Worm (Caenorhabditis elegans): ENCODE data around the gene C45B11.5.

Gene C45B11.5

DNA sequence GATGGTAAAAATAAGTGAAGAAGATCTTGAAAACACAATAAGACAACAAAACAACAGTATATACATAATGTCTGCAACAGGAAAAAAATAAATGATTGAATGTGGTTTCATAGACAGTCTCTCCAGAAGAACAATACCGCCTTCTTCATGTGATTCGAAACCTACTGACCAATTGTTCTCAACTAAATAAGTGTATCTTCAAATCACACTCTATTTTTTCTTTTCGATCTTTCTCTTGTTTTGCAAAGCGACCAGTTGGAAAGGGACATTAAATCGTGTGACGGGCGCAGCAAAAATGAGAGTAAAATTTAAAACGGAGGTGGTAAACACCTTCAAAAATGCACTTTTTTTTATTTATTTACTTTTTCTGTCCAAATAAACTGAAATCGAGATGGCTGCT lies 20.3 kb downstream of the C45B11.5 start:
- TF ChIP-seq F13C5.2 (tag; optimal IDR thresholded peaks at IDR 0.05) (no peak), flt-1 (GFP tag; IDR thresholded peaks at IDR 0.05) (no peak), ets-7 (tag; optimal IDR thresholded peaks at IDR 0.05) (no peak), hmg-4 (GFP tag; optimal IDR thresholded peaks at IDR 0.05) (no peak), ceh-13 (GFP tag; optimal IDR thresholded peaks at IDR 0.05) (no peak), pes-1 (GFP tag; IDR thresholded peaks at IDR 0.05) (no peak), ceh-36 (tag; optimal IDR thresholded peaks at IDR 0.05) (no peak), aly-1 (tag; optimal IDR thresholded peaks at IDR 0.05) (no peak), hmbx-1 (tag; optimal IDR thresholded peaks at IDR 0.05) (no peak), ama-1 (optimal IDR thresholded peaks at IDR 0.05) (no peak), hnd-1 (tag; optimal IDR thresholded peaks at IDR 0.05) (no peak), B0310.2 (tag; optimal IDR thresholded peaks at IDR 0.05) (no peak), tbx-37 (GFP tag; conservative IDR thresholded peaks at IDR 0.05) (no peak), sea-1 (GFP tag; conservative IDR thresholded peaks at IDR 0.05) (no peak), tbx-11 (GFP tag; IDR thresholded peaks at IDR 0.05) (no peak)

DNA sequence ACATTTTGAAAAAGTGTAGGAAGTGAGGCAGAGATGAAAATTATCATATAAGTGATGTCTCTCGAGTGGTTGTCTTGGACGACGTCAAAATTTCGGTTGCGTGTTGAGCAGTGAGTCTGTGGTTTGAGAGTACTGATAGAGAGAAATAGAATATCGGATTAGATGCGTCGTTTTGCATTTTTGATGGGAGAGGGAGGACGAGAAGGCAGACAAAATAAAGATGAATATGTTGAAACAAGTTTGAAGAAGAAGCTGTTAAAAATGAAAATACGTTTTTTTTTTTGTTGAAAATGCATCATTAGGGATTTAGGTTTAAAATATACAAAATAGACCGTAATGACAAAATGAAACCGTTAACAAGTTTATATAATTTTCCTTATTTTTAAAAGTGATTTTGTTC lies 21.5 kb downstream of the C45B11.5 start, which contains the start of gene T04C12.9:
TSS of gene T04C12.9 (minus strand) at position 101 of the 400 bp plus-strand sequence.
- TF ChIP-seq flt-1 (GFP tag; IDR thresholded peaks at IDR 0.05) (no peak), hnd-1 (tag; optimal IDR thresholded peaks at IDR 0.05) (no peak), tra-4 (tag; optimal IDR thresholded peaks at IDR 0.05) (no peak), aly-1 (tag; optimal IDR thresholded peaks at IDR 0.05) (no peak), tbx-37 (GFP tag; conservative IDR thresholded peaks at IDR 0.05) (no peak), tbx-11 (GFP tag; IDR thresholded peaks at IDR 0.05) (no peak), ceh-36 (tag; optimal IDR thresholded peaks at IDR 0.05) (no peak), hmg-4 (GFP tag; optimal IDR thresholded peaks at IDR 0.05) (no peak), ets-7 (tag; optimal IDR thresholded peaks at IDR 0.05) (no peak), sea-1 (GFP tag; conservative IDR thresholded peaks at IDR 0.05) (no peak)

DNA sequence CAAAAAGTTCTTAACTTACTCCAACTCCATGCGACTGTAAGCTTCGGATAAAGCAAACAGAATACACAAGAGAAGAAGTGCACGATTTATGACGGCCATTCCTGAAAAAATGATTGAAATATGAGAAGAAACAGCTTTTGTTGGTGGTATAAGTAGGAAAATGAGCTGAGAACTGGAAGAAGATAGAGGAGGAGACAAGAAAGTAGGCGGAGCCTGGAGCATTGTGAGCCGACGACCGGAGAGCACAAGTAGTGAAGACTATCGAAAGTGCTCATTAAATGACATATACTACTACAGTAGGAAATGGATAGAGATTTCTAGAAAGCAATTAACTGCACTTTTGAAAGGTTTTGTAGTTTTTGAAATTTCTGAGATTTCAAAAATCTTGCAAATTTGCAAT lies 23.9 kb downstream of the C45B11.5 start, which contains the start of gene nlp-80:
TSS of gene nlp-80 (minus strand) at position 101 of the 400 bp plus-strand sequence.
- TF ChIP-seq ceh-36 (tag; optimal IDR thresholded peaks at IDR 0.05): no peak
- TF ChIP-seq B0310.2 (tag; optimal IDR thresholded peaks at IDR 0.05): no peak
- TF ChIP-seq ama-1 (optimal IDR thresholded peaks at IDR 0.05): no peak
- no peak for TF ChIP-seq ets-7 (tag; optimal IDR thresholded peaks at IDR 0.05)
- no peak for TF ChIP-seq ceh-13 (GFP tag; optimal IDR thresholded peaks at IDR 0.05)
- TF ChIP-seq pes-1 (GFP tag; IDR thresholded peaks at IDR 0.05): no peak
- no peak for TF ChIP-seq aly-1 (tag; optimal IDR thresholded peaks at IDR 0.05)
- no peak for TF ChIP-seq sea-1 (GFP tag; conservative IDR thresholded peaks at IDR 0.05)

DNA sequence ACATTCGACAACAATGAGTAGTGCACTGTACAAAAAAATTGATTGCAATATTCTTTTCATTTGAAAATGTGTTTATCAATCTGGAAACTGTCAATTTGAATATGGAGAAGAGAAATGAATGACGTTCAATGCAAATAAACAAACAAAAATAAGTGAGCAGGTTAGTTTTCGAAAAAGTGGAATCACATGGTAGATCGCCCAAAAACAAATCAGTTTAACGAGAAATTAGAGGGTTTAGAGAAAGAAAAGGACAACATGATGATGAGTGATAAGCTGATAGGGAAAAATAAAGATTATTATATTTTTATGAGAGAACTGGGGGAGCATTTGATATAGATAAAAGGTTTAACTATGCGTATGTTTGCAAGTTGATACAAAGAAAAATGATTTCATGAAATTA lies 27.7 kb downstream of the C45B11.5 start, which contains the start of gene T04C12.8:
TSS of gene T04C12.8 (minus strand) at position 82 of the 400 bp plus-strand sequence.
- TF ChIP-seq B0310.2 (tag; optimal IDR thresholded peaks at IDR 0.05): no peak
- TF ChIP-seq hnd-1 (tag; optimal IDR thresholded peaks at IDR 0.05): no peak
- TF ChIP-seq ceh-36 (tag; optimal IDR thresholded peaks at IDR 0.05): no peak
- TF ChIP-seq ama-1 (optimal IDR thresholded peaks at IDR 0.05): no peak
- no peak for TF ChIP-seq ets-7 (tag; optimal IDR thresholded peaks at IDR 0.05)
- no peak for TF ChIP-seq hmbx-1 (tag; optimal IDR thresholded peaks at IDR 0.05)
- no peak for TF ChIP-seq sea-1 (GFP tag; conservative IDR thresholded peaks at IDR 0.05)
- TF ChIP-seq tra-4 (tag; optimal IDR thresholded peaks at IDR 0.05): no peak
- TF ChIP-seq F13C5.2 (tag; optimal IDR thresholded peaks at IDR 0.05): no peak
- TF ChIP-seq scrt-1 (GFP tag; IDR thresholded peaks at IDR 0.05): no peak

DNA sequence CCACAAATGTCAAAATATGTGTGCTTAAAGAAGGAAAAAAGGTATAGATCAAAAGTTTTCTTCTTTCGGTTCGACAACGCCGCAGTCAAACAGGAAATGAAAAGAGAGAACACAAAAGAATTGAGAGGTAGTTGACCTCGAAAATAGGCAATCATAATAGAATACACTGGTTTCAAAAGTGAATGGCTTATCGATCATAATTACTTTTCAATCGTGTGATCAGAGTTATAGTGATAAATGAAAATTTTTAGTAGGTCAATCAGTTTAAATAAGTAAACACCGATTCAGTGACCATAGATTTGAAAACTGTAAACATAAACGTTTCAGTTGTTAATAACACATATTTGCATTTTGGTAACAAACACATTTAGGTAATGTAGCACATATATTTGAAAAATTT lies 28.8 kb downstream of the C45B11.5 start:
- TF ChIP-seq hnd-1 (tag; optimal IDR thresholded peaks at IDR 0.05) (no peak), tra-4 (tag; optimal IDR thresholded peaks at IDR 0.05) (no peak), scrt-1 (GFP tag; IDR thresholded peaks at IDR 0.05) (no peak), flt-1 (GFP tag; IDR thresholded peaks at IDR 0.05) (no peak), ceh-13 (GFP tag; optimal IDR thresholded peaks at IDR 0.05) (no peak), pes-1 (GFP tag; IDR thresholded peaks at IDR 0.05) (no peak), aly-1 (tag; optimal IDR thresholded peaks at IDR 0.05) (no peak), tbx-11 (GFP tag; IDR thresholded peaks at IDR 0.05) (no peak), ets-7 (tag; optimal IDR thresholded peaks at IDR 0.05) (no peak), tbx-37 (GFP tag; conservative IDR thresholded peaks at IDR 0.05) (no peak), B0310.2 (tag; optimal IDR thresholded peaks at IDR 0.05) (no peak), ama-1 (optimal IDR thresholded peaks at IDR 0.05) (no peak), sea-1 (GFP tag; conservative IDR thresholded peaks at IDR 0.05) (no peak), F13C5.2 (tag; optimal IDR thresholded peaks at IDR 0.05) (no peak), ceh-36 (tag; optimal IDR thresholded peaks at IDR 0.05) (no peak), hmbx-1 (tag; optimal IDR thresholded peaks at IDR 0.05) (no peak)

DNA sequence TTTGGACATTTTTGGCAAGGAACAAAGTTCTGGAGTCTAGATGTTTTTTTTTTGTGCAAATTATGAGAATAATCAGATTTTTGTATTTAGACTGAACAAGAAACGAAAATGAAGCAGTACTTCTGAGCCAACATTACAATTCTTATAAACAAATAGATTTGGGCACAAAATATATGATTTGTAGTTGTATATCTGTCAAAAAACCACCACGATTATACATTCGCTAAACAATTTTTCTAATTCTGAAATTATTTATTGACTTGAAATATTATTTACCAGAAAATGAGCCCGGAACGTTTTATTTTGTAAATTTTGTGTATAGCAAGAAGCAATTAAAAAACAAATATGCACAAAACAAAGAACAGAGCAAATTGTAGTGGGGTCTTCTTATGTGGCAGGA lies 29.9 kb downstream of the C45B11.5 start:
- TF ChIP-seq hnd-1 (tag; optimal IDR thresholded peaks at IDR 0.05) (no peak), F13C5.2 (tag; optimal IDR thresholded peaks at IDR 0.05) (no peak), flt-1 (GFP tag; IDR thresholded peaks at IDR 0.05) (no peak), ama-1 (optimal IDR thresholded peaks at IDR 0.05) (no peak)

DNA sequence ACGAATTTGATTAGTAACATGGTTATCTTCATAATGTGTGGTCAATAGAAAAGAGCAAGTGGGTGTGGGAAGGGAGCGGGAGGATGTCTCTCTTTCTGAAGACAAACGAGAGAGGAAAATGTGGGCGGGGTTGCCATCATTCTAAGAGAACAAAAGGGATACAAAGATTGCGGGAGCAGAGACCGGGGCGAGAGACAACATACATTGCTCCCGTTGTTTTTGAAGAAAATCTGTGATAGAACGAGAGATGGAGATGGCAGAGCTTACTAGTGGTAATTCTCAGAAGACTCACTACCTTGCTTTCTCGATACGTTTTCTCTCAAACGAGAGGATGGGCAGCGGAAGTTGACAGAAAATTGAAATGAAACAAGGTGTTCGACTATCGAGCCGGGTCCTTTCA lies 31.8 kb downstream of the C45B11.5 start:
- TF ChIP-seq sea-1 (GFP tag; conservative IDR thresholded peaks at IDR 0.05) (no peak), tra-4 (tag; optimal IDR thresholded peaks at IDR 0.05) (no peak), B0310.2 (tag; optimal IDR thresholded peaks at IDR 0.05) (no peak), pes-1 (GFP tag; IDR thresholded peaks at IDR 0.05) (no peak), hnd-1 (tag; optimal IDR thresholded peaks at IDR 0.05) (no peak), tbx-37 (GFP tag; conservative IDR thresholded peaks at IDR 0.05) (no peak), hmbx-1 (tag; optimal IDR thresholded peaks at IDR 0.05) (no peak)

DNA sequence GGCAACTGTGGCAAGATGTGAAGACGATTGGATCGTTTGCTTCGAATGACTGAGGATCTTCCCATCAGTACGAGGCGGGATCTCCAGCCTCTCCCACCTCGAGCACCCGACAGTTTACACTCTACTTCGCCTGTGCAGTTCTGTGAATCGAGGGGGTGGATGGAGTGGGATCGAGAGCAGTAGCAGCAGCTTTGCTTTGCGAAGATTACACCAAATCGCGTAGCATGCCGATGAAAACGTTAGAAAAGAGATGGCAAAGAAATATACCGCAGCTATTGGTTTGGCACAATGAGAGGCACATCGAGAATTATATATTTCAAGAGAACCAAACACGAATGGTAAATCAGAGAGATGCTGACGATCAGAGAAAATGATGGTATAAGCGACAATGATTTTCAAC lies 32.8 kb downstream of the C45B11.5 start, which contains the start of gene act-3:
TSS of gene act-3 (minus strand) at position 51 of the 400 bp plus-strand sequence.
- no peak for TF ChIP-seq pes-1 (GFP tag; IDR thresholded peaks at IDR 0.05)
- no peak for TF ChIP-seq tbx-37 (GFP tag; conservative IDR thresholded peaks at IDR 0.05)
- no peak for TF ChIP-seq tra-4 (tag; optimal IDR thresholded peaks at IDR 0.05)
- TF ChIP-seq hnd-1 (tag; optimal IDR thresholded peaks at IDR 0.05): no peak
- no peak for TF ChIP-seq B0310.2 (tag; optimal IDR thresholded peaks at IDR 0.05)
- no peak for TF ChIP-seq flt-1 (GFP tag; IDR thresholded peaks at IDR 0.05)
- no peak for TF ChIP-seq ama-1 (optimal IDR thresholded peaks at IDR 0.05)
- TF ChIP-seq aly-1 (tag; optimal IDR thresholded peaks at IDR 0.05): no peak
- TF ChIP-seq hmg-4 (GFP tag; optimal IDR thresholded peaks at IDR 0.05): no peak
- TF ChIP-seq F13C5.2 (tag; optimal IDR thresholded peaks at IDR 0.05): no peak
- no peak for TF ChIP-seq sea-1 (GFP tag; conservative IDR thresholded peaks at IDR 0.05)
- no peak for TF ChIP-seq ceh-36 (tag; optimal IDR thresholded peaks at IDR 0.05)
- TF ChIP-seq hmbx-1 (tag; optimal IDR thresholded peaks at IDR 0.05): no peak
- TF ChIP-seq ceh-13 (GFP tag; optimal IDR thresholded peaks at IDR 0.05): no peak
- no peak for TF ChIP-seq scrt-1 (GFP tag; IDR thresholded peaks at IDR 0.05)
- no peak for TF ChIP-seq ets-7 (tag; optimal IDR thresholded peaks at IDR 0.05)

Measured in whole organism, early embryonic.